Worm (Caenorhabditis elegans) whole organism, midembryonic: ENCODE results near the gene flp-23.

Experiments used
- T22C8.4 ChIP-seq: fragments of 200-800 bp; sonication (Bioruptor generic); IDR thresholded peaks from 2 replicates; pipeline ENCODE4 v1.3.6; 2022; ENCODE audit warnings: missing genetic modification characterization, missing compliant biosample characterization
- cog-1 ChIP-seq: sonication (generic microtip); optimal IDR thresholded peaks from 2 replicates; lab custom pipeline; 2016; ENCODE audit warnings: missing genetic modification characterization, missing compliant biosample characterization
- flt-1 ChIP-seq: fragments of 200-800 bp; sonication (Bioruptor generic); IDR thresholded peaks from 2 replicates; pipeline ENCODE4 v1.3.6; 2022; ENCODE audit warnings: missing genetic modification characterization, missing compliant biosample characterization
- klf-2 ChIP-seq: fragments of 200-800 bp; sonication (Bioruptor generic); conservative IDR thresholded peaks from 2 replicates; pipeline ENCODE4 v1.3.6; 2022; ENCODE audit warnings: missing genetic modification reagents, missing genetic modification characterization, missing compliant biosample characterization
- med-1 ChIP-seq: sonication (generic microtip); optimal IDR thresholded peaks from 2 replicates; lab custom pipeline; 2017; ENCODE audit warnings: missing genetic modification characterization, mild to moderate bottlenecking, missing compliant biosample characterization, antibody characterized with exemption, missing genetic modification reagents; ENCODE audit not compliant: insufficient read depth
- ref-1 ChIP-seq: fragments of 200-800 bp; sonication (Bioruptor generic); conservative IDR thresholded peaks from 2 replicates; pipeline ENCODE4 v1.3.6; 2022; ENCODE audit warnings: missing genetic modification reagents, missing genetic modification characterization, missing compliant biosample characterization
- tab-1 ChIP-seq: fragments of 200-800 bp; sonication (Bioruptor generic); IDR thresholded peaks from 2 replicates; pipeline ENCODE4 v1.3.6; 2022; ENCODE audit warnings: missing genetic modification characterization, missing compliant biosample characterization
- ztf-23 ChIP-seq: fragments of 200-800 bp; sonication (Bioruptor generic); IDR thresholded peaks from 2 replicates; pipeline ENCODE4 v1.3.6; 2022; ENCODE audit warnings: missing genetic modification reagents, missing genetic modification characterization, missing compliant biosample characterization
- ztf-29 ChIP-seq: fragments of 200-800 bp; sonication (Bioruptor generic); IDR thresholded peaks from 2 replicates; pipeline ENCODE4 v1.3.6; 2022; ENCODE audit warnings: missing genetic modification reagents, missing genetic modification characterization, missing compliant biosample characterization

The flp-23 gene

DNA sequence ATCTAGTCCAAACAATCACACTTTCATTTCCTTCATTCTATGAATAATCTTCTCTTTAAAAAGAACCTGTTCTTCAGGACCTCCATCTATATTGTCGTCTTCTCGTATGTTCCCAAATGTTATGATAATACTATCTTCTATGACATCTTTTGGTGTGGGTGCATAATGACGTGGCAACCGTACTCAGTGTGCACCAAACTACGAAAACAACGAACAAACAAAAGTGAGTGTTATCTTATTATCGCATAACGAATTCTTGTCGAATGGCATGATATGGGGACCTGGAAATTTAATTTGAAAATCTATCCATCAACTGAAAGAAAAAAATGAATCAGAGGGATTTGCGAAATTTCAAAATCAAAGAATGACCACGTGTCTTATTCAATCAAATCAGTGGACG, 5.5 kb downstream of the flp-23 start:
- TF ChIP-seq med-1 (GFP tag; lab: Kevin White, UChicago) (no peak), tab-1 (no peak), ref-1 (GFP tag; lab: Robert Waterston, UW) (no peak), klf-2 (no peak), T22C8.4 (no peak), flt-1 (GFP tag; lab: Robert Waterston, UW) (no peak)

DNA sequence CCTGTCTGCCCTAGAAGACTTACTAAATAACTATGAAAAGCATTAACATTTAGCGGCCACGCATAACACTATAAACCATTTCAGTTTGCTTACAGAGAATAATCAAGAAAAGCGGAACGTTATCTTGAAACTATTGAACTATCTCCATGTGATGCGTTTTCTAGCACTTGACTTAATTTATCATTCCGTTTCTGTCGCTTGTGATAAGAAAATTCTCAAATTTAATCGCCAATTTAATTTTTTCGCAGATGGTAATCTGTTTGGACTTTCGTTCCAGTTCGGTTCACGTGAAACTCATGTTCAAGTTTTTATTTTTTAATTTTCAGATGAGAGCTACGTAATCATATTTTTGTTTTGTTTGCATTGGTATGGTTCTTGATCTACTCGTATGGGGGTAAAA, 6.4 kb downstream of the flp-23 start:
- TF ChIP-seq flt-1 (GFP tag; lab: Robert Waterston, UW): no peak
- no peak for TF ChIP-seq med-1 (GFP tag; lab: Kevin White, UChicago)
- TF ChIP-seq ztf-29 (GFP tag; lab: Robert Waterston, UW): no peak
- TF ChIP-seq klf-2: no peak
- TF ChIP-seq ref-1 (GFP tag; lab: Robert Waterston, UW): no peak
- no peak for TF ChIP-seq ztf-23 (GFP tag; lab: Robert Waterston, UW)
- no peak for TF ChIP-seq T22C8.4
- TF ChIP-seq tab-1: no peak

- no peak for TF ChIP-seq tab-1
- no peak for TF ChIP-seq flt-1 (GFP tag; lab: Robert Waterston, UW)
- no peak for TF ChIP-seq ztf-29 (GFP tag; lab: Robert Waterston, UW)
- TF ChIP-seq ref-1 (GFP tag; lab: Robert Waterston, UW): no peak
- no peak for TF ChIP-seq ztf-23 (GFP tag; lab: Robert Waterston, UW)
- no peak for TF ChIP-seq cog-1 (tag; lab: Kevin White, UChicago)
- TF ChIP-seq T22C8.4: no peak
- no peak for TF ChIP-seq med-1 (GFP tag; lab: Kevin White, UChicago)
Measured at ce11 chrIII:8657676-8658366, 7.3 kb downstream of the flp-23 start.

DNA sequence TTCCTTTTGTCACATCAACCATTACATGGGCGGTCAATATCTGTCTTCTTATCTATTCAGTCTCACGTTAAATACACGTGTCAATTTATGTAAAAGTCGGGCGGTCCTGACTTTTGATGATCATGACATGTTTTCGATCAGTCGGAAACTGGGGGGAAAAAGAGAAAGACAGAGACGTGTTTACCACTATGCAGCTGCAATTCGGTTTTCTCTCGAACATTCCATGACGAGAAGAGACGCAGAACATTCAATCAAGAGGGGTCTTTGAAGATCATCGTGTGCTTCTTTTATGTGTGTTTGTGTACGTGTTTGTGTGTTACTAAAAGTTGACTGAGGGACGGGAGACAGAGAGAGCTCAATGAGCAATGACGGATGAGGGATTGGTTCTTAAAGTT, 7.8 kb downstream of the flp-23 start:
- TF ChIP-seq ref-1 (GFP tag; lab: Robert Waterston, UW) (no peak), ztf-23 (GFP tag; lab: Robert Waterston, UW) (no peak), T22C8.4 (no peak), med-1 (GFP tag; lab: Kevin White, UChicago) (no peak), klf-2 (no peak), ztf-29 (GFP tag; lab: Robert Waterston, UW) (no peak), cog-1 (tag; lab: Kevin White, UChicago) (no peak), flt-1 (GFP tag; lab: Robert Waterston, UW) (no peak), tab-1 (no peak)

ce11 chrIII:8663143-8663542, 12.6 kb downstream of the flp-23 start:
- TF ChIP-seq klf-2 (no peak), med-1 (GFP tag; lab: Kevin White, UChicago) (no peak), T22C8.4 (no peak), cog-1 (tag; lab: Kevin White, UChicago) (no peak), ref-1 (GFP tag; lab: Robert Waterston, UW) (no peak), tab-1 (no peak), flt-1 (GFP tag; lab: Robert Waterston, UW) (no peak)

ce11 chrIII:8664897-8665388, 14.4 kb downstream of the flp-23 start, which contains the start of gene F22B7.1:
TSS of gene F22B7.1 (plus strand) at chrIII:8665338.
- TF ChIP-seq flt-1 (GFP tag; lab: Robert Waterston, UW) (no peak), ztf-23 (GFP tag; lab: Robert Waterston, UW) (no peak), T22C8.4 (no peak), cog-1 (tag; lab: Kevin White, UChicago) (no peak), ref-1 (GFP tag; lab: Robert Waterston, UW) (no peak), klf-2 (no peak), med-1 (GFP tag; lab: Kevin White, UChicago) (no peak), ztf-29 (GFP tag; lab: Robert Waterston, UW) (no peak), tab-1 (no peak)

- TF ChIP-seq klf-2: no peak
- no peak for TF ChIP-seq cog-1 (tag; lab: Kevin White, UChicago)
- no peak for TF ChIP-seq med-1 (GFP tag; lab: Kevin White, UChicago)
- TF ChIP-seq flt-1 (GFP tag; lab: Robert Waterston, UW): no peak
- no peak for TF ChIP-seq tab-1
- no peak for TF ChIP-seq T22C8.4
- TF ChIP-seq ref-1 (GFP tag; lab: Robert Waterston, UW): no peak
- TF ChIP-seq ztf-23 (GFP tag; lab: Robert Waterston, UW): no peak
- no peak for TF ChIP-seq ztf-29 (GFP tag; lab: Robert Waterston, UW)
Measured at ce11 chrIII:8667382-8667781, 16.8 kb downstream of the flp-23 start, which contains the start of gene dpy-19. TSS of gene dpy-19 (minus strand) at chrIII:8667482.

DNA sequence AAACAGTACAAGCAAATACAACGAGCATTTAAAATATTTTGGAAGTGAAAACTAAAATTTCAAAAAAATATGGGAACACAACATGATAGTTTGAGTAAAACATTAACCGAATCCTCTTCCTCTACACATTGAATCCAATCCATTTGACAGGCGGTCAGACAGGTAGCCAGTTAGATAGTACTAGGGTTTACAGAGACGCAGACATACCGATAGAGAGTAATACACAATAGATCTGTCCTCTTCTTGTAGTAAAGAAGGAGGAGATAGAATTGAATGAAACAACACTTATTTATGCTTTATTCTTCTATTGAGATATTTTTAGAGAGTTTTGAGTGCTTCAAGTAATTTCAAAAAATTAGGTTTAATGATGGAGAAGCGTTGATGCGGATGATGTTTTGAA, 18.1 kb downstream of the flp-23 start:
- TF ChIP-seq ztf-23 (GFP tag; lab: Robert Waterston, UW): no peak
- no peak for TF ChIP-seq ztf-29 (GFP tag; lab: Robert Waterston, UW)
- no peak for TF ChIP-seq ref-1 (GFP tag; lab: Robert Waterston, UW)
- no peak for TF ChIP-seq med-1 (GFP tag; lab: Kevin White, UChicago)
- no peak for TF ChIP-seq klf-2
- no peak for TF ChIP-seq T22C8.4
- TF ChIP-seq flt-1 (GFP tag; lab: Robert Waterston, UW): no peak
- no peak for TF ChIP-seq cog-1 (tag; lab: Kevin White, UChicago)
- TF ChIP-seq tab-1: no peak

- TF ChIP-seq ztf-29 (GFP tag; lab: Robert Waterston, UW) (no peak), klf-2 (no peak), tab-1 (no peak), ref-1 (GFP tag; lab: Robert Waterston, UW) (no peak), ztf-23 (GFP tag; lab: Robert Waterston, UW) (no peak), cog-1 (tag; lab: Kevin White, UChicago) (no peak), flt-1 (GFP tag; lab: Robert Waterston, UW) (no peak), T22C8.4 (no peak), med-1 (GFP tag; lab: Kevin White, UChicago) (no peak)
Measured at ce11 chrIII:8674980-8675485, 24.5 kb downstream of the flp-23 start, which contains the start of gene pgl-2. TSS of gene pgl-2 (minus strand) at chrIII:8675435.
